Fruit fly (Drosophila melanogaster) whole organism, embryonic: ENCODE measurements around the gene Tlk.
A peak's percentile ranks its signal among the peaks of the same experiment; 100 is the strongest.

ENCODE experiments used
- CG10209 ChIP-seq: fragments of 200-800 bp; sonication (Bioruptor generic); optimal IDR thresholded peaks from 3 replicates; lab custom pipeline; 2017; ENCODE audit warnings: missing biosample characterization, mild to moderate bottlenecking, missing genetic modification characterization, missing genetic modification reagents
- CG10267 ChIP-seq: fragments of 200-800 bp; sonication (Bioruptor generic); optimal IDR thresholded peaks from 2 replicates; lab custom pipeline; 2018; ENCODE audit warnings: missing biosample characterization, mild to moderate bottlenecking, missing genetic modification characterization, moderate library complexity
- CG10366 ChIP-seq: fragments of 200-800 bp; sonication (Bioruptor generic); IDR thresholded peaks from 2 replicates; pipeline ENCODE4 v1.3.6; 2022; ENCODE audit warnings: missing biosample characterization, missing genetic modification characterization
- CG13123 ChIP-seq: fragments of 200-800 bp; sonication (Bioruptor generic); optimal IDR thresholded peaks from 2 replicates; lab custom pipeline; 2016; ENCODE audit warnings: missing biosample characterization, missing genetic modification characterization
- CG14965 ChIP-seq: fragments of 200-800 bp; sonication (Bioruptor generic); optimal IDR thresholded peaks from 2 replicates; lab custom pipeline; 2016; ENCODE audit warnings: missing biosample characterization, missing genetic modification characterization, borderline replicate concordance
- CG15601 ChIP-seq: fragments of 200-800 bp; sonication (Bioruptor generic); optimal IDR thresholded peaks from 3 replicates; lab custom pipeline; 2019; ENCODE audit warnings: missing biosample characterization, mild to moderate bottlenecking, missing genetic modification characterization, moderate library complexity
- CG17385 ChIP-seq: fragments of 200-800 bp; sonication (Bioruptor generic); optimal IDR thresholded peaks from 3 replicates; lab custom pipeline; 2018; ENCODE audit warnings: missing biosample characterization, mild to moderate bottlenecking, missing genetic modification characterization
- CG2678 ChIP-seq: fragments of 200-800 bp; sonication (Bioruptor generic); optimal IDR thresholded peaks from 3 replicates; lab custom pipeline; 2019; ENCODE audit warnings: missing biosample characterization, mild to moderate bottlenecking, missing genetic modification characterization, moderate library complexity
- CG31441 ChIP-seq: fragments of 200-800 bp; sonication (Bioruptor generic); IDR thresholded peaks from 2 replicates; pipeline ENCODE4 v1.3.6; 2022; ENCODE audit warnings: missing biosample characterization, missing genetic modification characterization
- CG32772 ChIP-seq: fragments of 200-800 bp; sonication (Bioruptor generic); IDR thresholded peaks from 2 replicates; pipeline ENCODE4 v1.3.6; 2022; ENCODE audit warnings: missing biosample characterization, missing genetic modification characterization
- CG6689 ChIP-seq: fragments of 200-800 bp; sonication (Bioruptor generic); IDR thresholded peaks from 2 replicates; pipeline ENCODE4 v1.3.6; 2022; ENCODE audit warnings: missing biosample characterization, missing genetic modification characterization
- CG7357 ChIP-seq: fragments of 200-800 bp; sonication (Bioruptor generic); IDR thresholded peaks from 3 replicates; pipeline ENCODE4 v1.3.6; 2022; ENCODE audit warnings: missing biosample characterization, missing genetic modification characterization
- CG8944 ChIP-seq: fragments of 200-800 bp; sonication (Bioruptor generic); optimal IDR thresholded peaks from 3 replicates; lab custom pipeline; 2016; ENCODE audit warnings: missing biosample characterization, missing genetic modification characterization
- CG9437 ChIP-seq: fragments of 200-800 bp; sonication (Bioruptor generic); optimal IDR thresholded peaks from 2 replicates; lab custom pipeline; 2018; ENCODE audit warnings: missing biosample characterization, mild to moderate bottlenecking, missing genetic modification characterization
- Camta ChIP-seq: fragments of 200-800 bp; sonication (Bioruptor generic); optimal IDR thresholded peaks from 2 replicates; lab custom pipeline; 2016; ENCODE audit warnings: missing biosample characterization, missing genetic modification characterization
- Chrac-16 ChIP-seq: fragments of 200-800 bp; sonication (Bioruptor generic); optimal IDR thresholded peaks from 3 replicates; lab custom pipeline; 2016; ENCODE audit warnings: missing biosample characterization, missing genetic modification characterization
- D ChIP-seq, 2 experiments: fragments of 200-800 bp in 1 of 2; fragments of >200 bp in 1 of 2; sonication (Bioruptor generic) in 1 of 2; optimal IDR thresholded peaks; 2 replicates in 1 of 2; 3 replicates in 1 of 2; lab custom pipeline; 2017; ENCODE audit warnings: mild to moderate bottlenecking in 1 of 2, missing biosample characterization in 1 of 2, missing genetic modification characterization in 1 of 2, missing genetic modification reagents in 1 of 2
- D19A ChIP-seq: fragments of 200-800 bp; optimal IDR thresholded peaks from 3 replicates; lab custom pipeline; 2019; ENCODE audit warnings: missing biosample characterization, mild to moderate bottlenecking, missing genetic modification characterization, moderate library complexity
- Drgx ChIP-seq: fragments of 200-800 bp; sonication (Bioruptor generic); IDR thresholded peaks from 2 replicates; pipeline ENCODE4 v1.3.6; 2022; ENCODE audit warnings: missing biosample characterization, missing genetic modification characterization
- E2f2 ChIP-seq: fragments of 200-800 bp; sonication (Bioruptor generic); IDR thresholded peaks from 2 replicates; pipeline ENCODE4 v1.3.6; 2022; ENCODE audit warnings: missing biosample characterization, missing genetic modification characterization
- Hr3 ChIP-seq: fragments of 200-800 bp; sonication (Bioruptor generic); optimal IDR thresholded peaks from 3 replicates; lab custom pipeline; 2016; ENCODE audit warnings: missing biosample characterization, missing genetic modification characterization
- MESR4 ChIP-seq: fragments of 200-800 bp; sonication (Bioruptor generic); optimal IDR thresholded peaks from 2 replicates; lab custom pipeline; 2018; ENCODE audit warnings: missing biosample characterization, mild to moderate bottlenecking, missing genetic modification characterization, moderate library complexity
- Neu2 ChIP-seq: fragments of 200-800 bp; sonication (Bioruptor generic); optimal IDR thresholded peaks from 3 replicates; lab custom pipeline; 2016; ENCODE audit warnings: missing biosample characterization, missing genetic modification characterization, borderline replicate concordance
- PHDP ChIP-seq: fragments of 200-800 bp; sonication (Bioruptor generic); optimal IDR thresholded peaks from 3 replicates; lab custom pipeline; 2018; ENCODE audit warnings: missing biosample characterization, mild to moderate bottlenecking, missing genetic modification characterization, moderate library complexity
- Ptx1 ChIP-seq: fragments of 200-800 bp; sonication (Bioruptor generic); IDR thresholded peaks from 2 replicates; pipeline ENCODE4 v1.3.6; 2022; ENCODE audit warnings: missing biosample characterization, missing genetic modification characterization
- az2 ChIP-seq: fragments of 200-800 bp; sonication (Bioruptor generic); optimal IDR thresholded peaks from 3 replicates; lab custom pipeline; 2016; ENCODE audit warnings: missing biosample characterization, missing genetic modification characterization
- bab2 ChIP-seq: fragments of 200-800 bp; sonication (Bioruptor generic); optimal IDR thresholded peaks from 2 replicates; lab custom pipeline; 2016; ENCODE audit warnings: missing biosample characterization, missing genetic modification characterization
- bsh ChIP-seq, 2 experiments: fragments of 200-800 bp; sonication (Bioruptor generic); optimal IDR thresholded peaks; 2 replicates each; lab custom pipeline; 2017 to 2018; ENCODE audit warnings: mild to moderate bottlenecking in 2 of 2, missing biosample characterization in 2 of 2, missing genetic modification characterization in 2 of 2, moderate library complexity in 1 of 2
- corto ChIP-seq: fragments of 200-800 bp; sonication (Bioruptor generic); optimal IDR thresholded peaks from 2 replicates; lab custom pipeline; 2016; ENCODE audit warnings: missing biosample characterization, mild to moderate bottlenecking, missing genetic modification characterization, moderate library complexity
- croc ChIP-seq: fragments of 200-800 bp; sonication (Bioruptor generic); conservative IDR thresholded peaks from 3 replicates; pipeline ENCODE4 v1.3.6; 2022; ENCODE audit warnings: missing biosample characterization, missing genetic modification characterization
- dmrt11E ChIP-seq: fragments of 200-800 bp; sonication (Bioruptor generic); optimal IDR thresholded peaks from 3 replicates; lab custom pipeline; 2018; ENCODE audit warnings: missing biosample characterization, mild to moderate bottlenecking, missing genetic modification characterization, moderate library complexity
- fd96Cb ChIP-seq: fragments of 200-800 bp; sonication (Bioruptor generic); optimal IDR thresholded peaks from 2 replicates; lab custom pipeline; 2018; ENCODE audit warnings: missing biosample characterization, mild to moderate bottlenecking, missing genetic modification characterization, moderate library complexity
- gsb-n ChIP-seq: fragments of 200-800 bp; sonication (Bioruptor generic); optimal IDR thresholded peaks from 3 replicates; lab custom pipeline; 2018; ENCODE audit warnings: missing biosample characterization, mild to moderate bottlenecking, missing genetic modification characterization
- hbn ChIP-seq: fragments of 200-800 bp; sonication (Bioruptor generic); IDR thresholded peaks from 2 replicates; pipeline ENCODE4 v1.3.6; 2022; ENCODE audit warnings: missing biosample characterization, missing genetic modification characterization; ENCODE audit not compliant: partially characterized antibody
- ind ChIP-seq: fragments of 200-800 bp; sonication (Bioruptor generic); optimal IDR thresholded peaks from 3 replicates; lab custom pipeline; 2016; ENCODE audit warnings: missing biosample characterization, missing genetic modification characterization
- ken ChIP-seq: fragments of 200-800 bp; sonication (Bioruptor generic); IDR thresholded peaks from 3 replicates; pipeline ENCODE4 v1.3.6; 2022; ENCODE audit warnings: missing biosample characterization, missing genetic modification characterization
- knrl ChIP-seq: fragments of 200-800 bp; sonication (Bioruptor generic); IDR thresholded peaks from 3 replicates; pipeline ENCODE4 v1.3.6; 2022; ENCODE audit warnings: missing biosample characterization, missing genetic modification characterization; ENCODE audit not compliant: partially characterized antibody
- lola ChIP-seq, 3 experiments: fragments of >200 bp in 2 of 3; fragments of 200-800 bp in 1 of 3; sonication (Bioruptor generic) in 1 of 3; optimal IDR thresholded peaks; 2 replicates each; lab custom pipeline; 2017 to 2019; ENCODE audit warnings: missing biosample characterization in 3 of 3, missing genetic modification characterization in 3 of 3, mild to moderate bottlenecking in 1 of 3, moderate library complexity in 1 of 3
- luna ChIP-seq: fragments of 200-800 bp; sonication (Bioruptor generic); optimal IDR thresholded peaks from 2 replicates; lab custom pipeline; 2016; ENCODE audit warnings: missing biosample characterization, missing genetic modification characterization
- org-1 ChIP-seq: fragments of 200-800 bp; sonication (Bioruptor generic); optimal IDR thresholded peaks from 2 replicates; lab custom pipeline; 2017; ENCODE audit warnings: missing biosample characterization, missing genetic modification characterization
- pfk ChIP-seq: fragments of 200-800 bp; sonication (Bioruptor generic); optimal IDR thresholded peaks from 2 replicates; lab custom pipeline; 2018; ENCODE audit warnings: missing biosample characterization, mild to moderate bottlenecking, missing genetic modification characterization, moderate library complexity
- prd ChIP-seq, 3 experiments: fragments of >200 bp in 2 of 3; fragments of 200-800 bp in 1 of 3; sonication (Bioruptor generic) in 1 of 3; optimal IDR thresholded peaks in 2 of 3; IDR thresholded peaks in 1 of 3; 2 replicates in 2 of 3; 3 replicates in 1 of 3; pipeline versions ENCODE4 v1.3.6 to Lab custom; 2017 to 2022; ENCODE audit warnings: missing biosample characterization in 1 of 3, missing genetic modification characterization in 1 of 3
- row ChIP-seq: fragments of 200-800 bp; sonication (Bioruptor generic); IDR thresholded peaks from 3 replicates; pipeline ENCODE4 v1.3.6; 2022; ENCODE audit warnings: missing biosample characterization, missing genetic modification characterization
- tap ChIP-seq: fragments of 200-800 bp; optimal IDR thresholded peaks from 3 replicates; lab custom pipeline; 2019; ENCODE audit warnings: missing biosample characterization, mild to moderate bottlenecking, missing genetic modification characterization, moderate library complexity
- tgo ChIP-seq: fragments of 200-800 bp; sonication (Bioruptor generic); IDR thresholded peaks from 3 replicates; pipeline ENCODE4 v1.3.6; 2022; ENCODE audit warnings: missing biosample characterization, missing genetic modification characterization
- tll ChIP-seq, 2 experiments: fragments of 200-800 bp in 1 of 2; fragments of >200 bp in 1 of 2; sonication (Bioruptor generic) in 1 of 2; optimal IDR thresholded peaks; 2 replicates each; lab custom pipeline; 2017 to 2019; ENCODE audit warnings: missing biosample characterization in 2 of 2, missing genetic modification characterization in 2 of 2, mild to moderate bottlenecking in 1 of 2, moderate library complexity in 1 of 2
- unpg ChIP-seq: fragments of 200-800 bp; sonication (Bioruptor generic); optimal IDR thresholded peaks from 3 replicates; lab custom pipeline; 2018; ENCODE audit warnings: missing biosample characterization, mild to moderate bottlenecking, missing genetic modification characterization, moderate library complexity
- wor ChIP-seq: fragments of 200-800 bp; sonication (Bioruptor generic); IDR thresholded peaks from 2 replicates; pipeline ENCODE4 v1.3.6; 2022; ENCODE audit warnings: missing biosample characterization, missing genetic modification characterization

Tlk gene

dm6 chrX:3768202-3768601 is 48.4 kb downstream of the Tlk start (continued):
- no peak for TF ChIP-seq CG8944
- no peak for TF ChIP-seq pfk (GFP tag; lab: Kevin White, UChicago)
- peak; percentile 18 for TF ChIP-seq ind (GFP tag; lab: Kevin White, UChicago)
- TF ChIP-seq unpg (GFP tag; lab: Kevin White, UChicago) = peak; percentile 35
- TF ChIP-seq CG6689 = peak; percentile 56
- peak; percentile 27 for TF ChIP-seq dmrt11E (tag; lab: Kevin White, UChicago)
- peak; percentile 8 for TF ChIP-seq CG17385 (GFP tag; lab: Kevin White, UChicago)
- peak; percentile 53 for TF ChIP-seq row (GFP tag; lab: Robert Waterston, UW)
- TF ChIP-seq ken (GFP tag; lab: Robert Waterston, UW) = no peak
- no peak for TF ChIP-seq Camta (GFP tag; lab: Kevin White, UChicago)
- TF ChIP-seq E2f2 (GFP tag; lab: Robert Waterston, UW) = no peak
- peak; percentile 18 for TF ChIP-seq corto (GFP tag; lab: Kevin White, UChicago)
- peak; percentile 10 for TF ChIP-seq D19A (tag; lab: Kevin White, UChicago)
- peak; percentile 29 for TF ChIP-seq CG10209
- no peak for TF ChIP-seq CG9437
- no peak for TF ChIP-seq MESR4 (GFP tag; lab: Kevin White, UChicago)
- peak in 1 of 3 experiments; percentile 5 for TF ChIP-seq lola (GFP tag; optimal IDR thresholded peaks at IDR 0.05; lab: Kevin White, UChicago)
- peak; percentile 7 for TF ChIP-seq az2 (GFP tag; lab: Kevin White, UChicago)
- no peak for TF ChIP-seq Neu2 (GFP tag; lab: Kevin White, UChicago)
- no peak for TF ChIP-seq D (optimal IDR thresholded peaks at IDR 0.05; lab: Kevin White, UChicago)
- TF ChIP-seq D (GFP tag; optimal IDR thresholded peaks at IDR 0.05; lab: Kevin White, UChicago) = peak; percentile 49
- no peak for TF ChIP-seq CG13123 (GFP tag; lab: Kevin White, UChicago)
- 0 out of 2 replicates have a peak, but pooled peaks have one; percentile 11 for TF ChIP-seq wor (GFP tag; lab: Robert Waterston, UW)
- no peak for TF ChIP-seq CG7357 (GFP tag; lab: Robert Waterston, UW)
- TF ChIP-seq CG14965 (GFP tag; lab: Kevin White, UChicago) = no peak
- peak; percentile 15 for TF ChIP-seq CG15601 (tag; lab: Kevin White, UChicago)
- TF ChIP-seq Hr3 = peak; percentile 12
- TF ChIP-seq PHDP (tag; lab: Kevin White, UChicago) = peak; percentile 39
- no peak for TF ChIP-seq tap (tag; lab: Kevin White, UChicago)
- TF ChIP-seq CG10366 (GFP tag; lab: Robert Waterston, UW) = peak; percentile 40
- peak; percentile 18 for TF ChIP-seq CG10267 (tag; lab: Kevin White, UChicago)
- 0 out of 2 replicates have a peak, but pooled peaks have one; percentile 34 for TF ChIP-seq CG32772 (GFP tag; lab: Robert Waterston, UW)
- TF ChIP-seq Ptx1 (GFP tag; lab: Robert Waterston, UW) = 0 out of 2 replicates have a peak, but pooled peaks have one; percentile 34
- peak; percentile 16 for TF ChIP-seq Chrac-16 (GFP tag; lab: Kevin White, UChicago)
- TF ChIP-seq tll (GFP tag; optimal IDR thresholded peaks at IDR 0.05; lab: Kevin White, UChicago) = no peak
- peak; percentile 1 for TF ChIP-seq bab2
- TF ChIP-seq luna (GFP tag; lab: Kevin White, UChicago) = no peak
- TF ChIP-seq CG2678 (tag; lab: Kevin White, UChicago) = peak; percentile 55
- TF ChIP-seq gsb-n (tag; lab: Kevin White, UChicago) = peak; percentile 13
- peak; percentile 21; the same call in 1 of the 2 replicates for TF ChIP-seq Drgx (GFP tag; lab: Robert Waterston, UW)
- TF ChIP-seq fd96Cb = peak; percentile 25
- peak; percentile 40 for TF ChIP-seq CG31441 (GFP tag; lab: Robert Waterston, UW)
- TF ChIP-seq prd (optimal IDR thresholded peaks at IDR 0.05; lab: Kevin White, UChicago) = no peak
- TF ChIP-seq prd (GFP tag; IDR thresholded peaks at IDR 0.05; lab: Robert Waterston, UW) = peak; percentile 63; the same call in 2 of the 3 replicates
- TF ChIP-seq croc (GFP tag; lab: Robert Waterston, UW) = 0 out of 3 replicates have a peak, but pooled peaks have one; percentile 23
- TF ChIP-seq hbn (GFP tag; lab: Robert Waterston, UW) = no peak
- TF ChIP-seq bsh (GFP tag; optimal IDR thresholded peaks at IDR 0.05; lab: Kevin White, UChicago) = peak in 1 of 2 experiments; percentile 62
- peak; percentile 28; the same call in 1 of the 3 replicates for TF ChIP-seq tgo (GFP tag; lab: Robert Waterston, UW)
- no peak for TF ChIP-seq knrl (GFP tag; lab: Robert Waterston, UW)
- peak; percentile 4 for TF ChIP-seq org-1 (GFP tag; lab: Kevin White, UChicago)
